Worm (Caenorhabditis elegans): ENCODE results near the gene dur-1.

DNA sequence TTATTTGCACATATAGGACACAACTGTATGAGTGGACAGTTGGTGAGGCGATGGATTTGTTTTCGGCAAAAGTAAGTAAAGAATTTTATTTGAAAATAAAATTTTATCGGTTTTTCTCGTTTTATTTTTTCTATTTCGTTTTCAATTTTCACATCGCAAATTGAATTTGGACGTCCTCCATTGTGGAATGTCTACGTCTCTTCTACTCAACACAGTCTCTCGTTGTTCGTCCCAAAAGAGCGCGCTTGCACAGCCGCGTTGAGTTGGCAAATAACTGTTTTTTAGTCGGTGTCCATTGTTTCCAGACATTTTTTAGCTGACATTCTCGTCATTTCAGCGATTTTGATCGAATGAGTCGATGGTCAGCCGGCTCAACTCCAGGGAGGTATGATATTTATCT, 28.8 kb downstream of the dur-1 start:
- TF ChIP-seq hmg-1.2 (GFP tag; IDR thresholded peaks at IDR 0.05): peak; percentile 94
- TF ChIP-seq lin-26 (GFP tag; IDR thresholded peaks at IDR 0.05): no peak
- TF ChIP-seq ets-4 (GFP tag; optimal IDR thresholded peaks at IDR 0.05): no peak
- TF ChIP-seq gei-17 (GFP tag; optimal IDR thresholded peaks at IDR 0.05): no peak
- TF ChIP-seq ceh-58 (GFP tag; IDR thresholded peaks at IDR 0.05): no peak
- TF ChIP-seq lin-35 (GFP tag; optimal IDR thresholded peaks at IDR 0.05): no peak
- no peak for TF ChIP-seq lsl-1 (GFP tag; optimal IDR thresholded peaks at IDR 0.05)

Measured in whole organism, young adult.